Worm (Caenorhabditis elegans) whole organism, young adult: ENCODE data around the gene cif-1.

Experiments
- B0019.2 ChIP-seq: fragments of 200-800 bp; sonication (Bioruptor generic); conservative IDR thresholded peaks from 2 replicates; pipeline ENCODE4 v1.3.6; 2022; ENCODE audit warnings: missing genetic modification reagents, missing genetic modification characterization, missing compliant biosample characterization
- C06A6.2 ChIP-seq: fragments of 200-800 bp; sonication (Bioruptor generic); conservative IDR thresholded peaks from 2 replicates; pipeline ENCODE4 v1.3.6; 2022; ENCODE audit warnings: missing genetic modification characterization, missing compliant biosample characterization
- C17E4.6 ChIP-seq: fragments of 200-800 bp; sonication (Bioruptor generic); IDR thresholded peaks from 2 replicates; pipeline ENCODE4 v1.3.6; 2022; ENCODE audit warnings: missing genetic modification reagents, missing genetic modification characterization, missing compliant biosample characterization
- D2030.7 ChIP-seq: fragments of 200-800 bp; sonication (Bioruptor generic); IDR thresholded peaks from 2 replicates; pipeline ENCODE4 v1.3.6; 2022; ENCODE audit warnings: missing genetic modification reagents, missing genetic modification characterization, missing compliant biosample characterization
- F37B4.10 ChIP-seq: fragments of 200-800 bp; sonication (Bioruptor generic); IDR thresholded peaks from 2 replicates; pipeline ENCODE4 v1.3.6; 2022; ENCODE audit warnings: missing genetic modification characterization, missing compliant biosample characterization
- F39B2.1 ChIP-seq: fragments of 200-800 bp; sonication (Bioruptor generic); IDR thresholded peaks from 2 replicates; pipeline ENCODE4 v1.3.6; 2022; ENCODE audit warnings: missing genetic modification reagents, missing genetic modification characterization, missing compliant biosample characterization
- F57A8.1 ChIP-seq: fragments of 200-800 bp; sonication (Bioruptor generic); optimal IDR thresholded peaks from 2 replicates; lab custom pipeline; 2018; ENCODE audit warnings: mild to moderate bottlenecking, missing genetic modification characterization, moderate library complexity, missing compliant biosample characterization
- K11D2.4 ChIP-seq: fragments of 200-800 bp; sonication (Bioruptor generic); IDR thresholded peaks from 2 replicates; pipeline ENCODE4 v1.3.6; 2022; ENCODE audit warnings: missing genetic modification reagents, missing genetic modification characterization, missing compliant biosample characterization
- K12H6.12 ChIP-seq: fragments of 200-800 bp; sonication (Bioruptor generic); optimal IDR thresholded peaks from 2 replicates; lab custom pipeline; 2018; ENCODE audit warnings: mild to moderate bottlenecking, missing genetic modification characterization, missing compliant biosample characterization
- T07F8.4 ChIP-seq: sonication (generic microtip); optimal IDR thresholded peaks from 2 replicates; lab custom pipeline; 2016; ENCODE audit warnings: mild to moderate bottlenecking, missing genetic modification characterization, moderate library complexity, missing compliant biosample characterization
- Y53F4B.3 ChIP-seq: fragments of 200-800 bp; sonication (Bioruptor generic); IDR thresholded peaks from 2 replicates; pipeline ENCODE4 v1.3.6; 2022; ENCODE audit warnings: missing genetic modification reagents, missing genetic modification characterization, missing compliant biosample characterization
- Y79H2A.3 ChIP-seq: fragments of 200-800 bp; sonication (Bioruptor generic); conservative IDR thresholded peaks from 2 replicates; pipeline ENCODE4 v1.3.6; 2022; ENCODE audit warnings: missing genetic modification reagents, missing genetic modification characterization, missing compliant biosample characterization
- Y95B8A.8 ChIP-seq: fragments of 200-800 bp; sonication (Bioruptor generic); IDR thresholded peaks from 2 replicates; pipeline ENCODE4 v1.3.6; 2022; ENCODE audit warnings: missing genetic modification reagents, missing genetic modification characterization, missing compliant biosample characterization
- ZK185.1 ChIP-seq: sonication (generic microtip); optimal IDR thresholded peaks from 2 replicates; lab custom pipeline; 2016; ENCODE audit warnings: mild to moderate bottlenecking, missing genetic modification characterization, missing compliant biosample characterization; ENCODE audit not compliant: poor library complexity, severe bottlenecking
- aptf-3 ChIP-seq: fragments of 200-800 bp; sonication (Bioruptor generic); IDR thresholded peaks from 2 replicates; pipeline ENCODE4 v1.3.6; 2022; ENCODE audit warnings: missing genetic modification characterization, missing compliant biosample characterization
- atf-7 ChIP-seq: sonication (generic microtip); optimal IDR thresholded peaks from 2 replicates; lab custom pipeline; 2017; ENCODE audit warnings: mild to moderate bottlenecking, missing genetic modification characterization, missing compliant biosample characterization
- attf-3 ChIP-seq: fragments of 200-800 bp; sonication (Bioruptor generic); conservative IDR thresholded peaks from 2 replicates; pipeline ENCODE4 v1.3.6; 2022; ENCODE audit warnings: missing genetic modification reagents, missing genetic modification characterization, missing compliant biosample characterization
- attf-5 ChIP-seq: fragments of 200-800 bp; sonication (Bioruptor generic); optimal IDR thresholded peaks from 2 replicates; lab custom pipeline; 2018; ENCODE audit warnings: mild to moderate bottlenecking, missing genetic modification characterization, missing compliant biosample characterization
- bed-2 ChIP-seq: fragments of 200-800 bp; sonication (Bioruptor generic); IDR thresholded peaks from 2 replicates; pipeline ENCODE4 v1.3.6; 2022; ENCODE audit warnings: missing genetic modification reagents, missing genetic modification characterization, missing compliant biosample characterization
- ccch-3 ChIP-seq: fragments of 200-800 bp; sonication (Bioruptor generic); optimal IDR thresholded peaks from 2 replicates; lab custom pipeline; 2018; ENCODE audit warnings: mild to moderate bottlenecking, missing genetic modification characterization, missing compliant biosample characterization
- ceh-58 ChIP-seq: fragments of 200-800 bp; sonication (Bioruptor generic); IDR thresholded peaks from 2 replicates; pipeline ENCODE4 v1.3.6; 2022; ENCODE audit warnings: missing genetic modification characterization, missing compliant biosample characterization
- dox-1 ChIP-seq: fragments of 200-800 bp; sonication (Bioruptor generic); IDR thresholded peaks from 2 replicates; pipeline ENCODE4 v1.3.6; 2022; ENCODE audit warnings: missing genetic modification reagents, missing genetic modification characterization, missing compliant biosample characterization
- dpl-1 ChIP-seq: fragments of 150-350 bp; optimal IDR thresholded peaks from 2 replicates; lab custom pipeline; 2014; ENCODE audit warnings: missing biosample characterization, missing genetic modification reagents, missing genetic modification characterization
- efl-1 ChIP-seq: fragments of 150-350 bp; optimal IDR thresholded peaks from 2 replicates; lab custom pipeline; 2014; ENCODE audit warnings: missing biosample characterization, missing genetic modification reagents, missing genetic modification characterization
- egrh-3 ChIP-seq: fragments of 200-800 bp; sonication (Bioruptor generic); IDR thresholded peaks from 2 replicates; pipeline ENCODE4 v1.3.6; 2022; ENCODE audit warnings: missing genetic modification reagents, missing genetic modification characterization, missing compliant biosample characterization
- ets-4 ChIP-seq: fragments of 200-800 bp; sonication (Bioruptor generic); optimal IDR thresholded peaks from 2 replicates; lab custom pipeline; 2018; ENCODE audit warnings: mild to moderate bottlenecking, missing genetic modification characterization, missing compliant biosample characterization
- him-1 ChIP-seq: sonication (generic microtip); optimal IDR thresholded peaks from 2 replicates; lab custom pipeline; 2016; ENCODE audit warnings: missing genotype, missing genetic modification reagents, missing genetic modification characterization, missing compliant biosample characterization
- hmg-1.2 ChIP-seq: fragments of 200-800 bp; sonication (Bioruptor generic); IDR thresholded peaks from 2 replicates; pipeline ENCODE4 v1.3.6; 2022; ENCODE audit warnings: missing genetic modification reagents, missing genetic modification characterization, missing compliant biosample characterization
- hmg-20 ChIP-seq: fragments of 200-800 bp; sonication (Bioruptor generic); IDR thresholded peaks from 2 replicates; pipeline ENCODE4 v1.3.6; 2022; ENCODE audit warnings: missing genetic modification reagents, missing genetic modification characterization, missing compliant biosample characterization
- lin-26 ChIP-seq: fragments of 200-800 bp; sonication (Bioruptor generic); IDR thresholded peaks from 2 replicates; pipeline ENCODE4 v1.3.6; 2022; ENCODE audit warnings: missing genetic modification reagents, missing genetic modification characterization, missing compliant biosample characterization
- lin-54 ChIP-seq: fragments of 200-800 bp; sonication (Bioruptor generic); optimal IDR thresholded peaks from 2 replicates; lab custom pipeline; 2018; ENCODE audit warnings: mild to moderate bottlenecking, missing genetic modification characterization, missing compliant biosample characterization
- lir-1 ChIP-seq: fragments of 200-800 bp; sonication (Bioruptor generic); conservative IDR thresholded peaks from 2 replicates; pipeline ENCODE4 v1.3.6; 2022; ENCODE audit warnings: missing genetic modification reagents, missing genetic modification characterization, missing compliant biosample characterization
- lsl-1 ChIP-seq: fragments of 200-800 bp; sonication (Bioruptor generic); optimal IDR thresholded peaks from 2 replicates; lab custom pipeline; 2018; ENCODE audit warnings: mild to moderate bottlenecking, missing genetic modification characterization, moderate library complexity, missing compliant biosample characterization
- madf-6 ChIP-seq: fragments of 200-800 bp; sonication (Bioruptor generic); IDR thresholded peaks from 2 replicates; pipeline ENCODE4 v1.3.6; 2022; ENCODE audit warnings: missing genetic modification reagents, missing genetic modification characterization, missing compliant biosample characterization
- madf-8 ChIP-seq: fragments of 200-800 bp; sonication (Bioruptor generic); conservative IDR thresholded peaks from 2 replicates; pipeline ENCODE4 v1.3.6; 2022; ENCODE audit warnings: missing genetic modification reagents, missing genetic modification characterization, missing compliant biosample characterization
- mcd-1 ChIP-seq: fragments of 200-800 bp; sonication (Bioruptor generic); IDR thresholded peaks from 2 replicates; pipeline ENCODE4 v1.3.6; 2022; ENCODE audit warnings: missing genetic modification reagents, missing genetic modification characterization, missing compliant biosample characterization
- nfya-2 ChIP-seq: fragments of 200-800 bp; sonication (Bioruptor generic); IDR thresholded peaks from 2 replicates; pipeline ENCODE4 v1.3.6; 2022; ENCODE audit warnings: missing genetic modification reagents, missing genetic modification characterization, missing compliant biosample characterization
- nhr-80 ChIP-seq: sonication (generic microtip); optimal IDR thresholded peaks from 2 replicates; lab custom pipeline; 2016; ENCODE audit warnings: missing genetic modification characterization, missing compliant biosample characterization
- nhr-90 ChIP-seq: sonication (generic microtip); optimal IDR thresholded peaks from 2 replicates; lab custom pipeline; 2016; ENCODE audit warnings: missing genotype, mild to moderate bottlenecking, missing genetic modification characterization, missing compliant biosample characterization
- rec-8 ChIP-seq, 2 experiments: sonication (generic microtip); optimal IDR thresholded peaks; 2 replicates each; lab custom pipeline; 2016; ENCODE audit warnings: mild to moderate bottlenecking in 2 of 2, missing genetic modification characterization in 2 of 2, missing genetic modification reagents in 2 of 2, missing genotype in 2 of 2, missing biosample characterization in 1 of 2, missing compliant biosample characterization in 1 of 2, moderate library complexity in 1 of 2
- repo-1 ChIP-seq: sonication (generic microtip); optimal IDR thresholded peaks from 2 replicates; lab custom pipeline; 2017; ENCODE audit warnings: mild to moderate bottlenecking, missing genetic modification characterization, missing compliant biosample characterization
- sea-2 ChIP-seq: fragments of 200-800 bp; sonication (Bioruptor generic); IDR thresholded peaks from 2 replicates; pipeline ENCODE4 v1.3.6; 2022; ENCODE audit warnings: missing genetic modification characterization, missing compliant biosample characterization
- somi-1 ChIP-seq: fragments of 200-800 bp; sonication (Bioruptor generic); optimal IDR thresholded peaks from 2 replicates; lab custom pipeline; 2018; ENCODE audit warnings: mild to moderate bottlenecking, missing genetic modification characterization, missing compliant biosample characterization
- unc-130 ChIP-seq: sonication (generic microtip); optimal IDR thresholded peaks from 2 replicates; lab custom pipeline; 2016; ENCODE audit warnings: missing genetic modification reagents, missing genetic modification characterization, missing compliant biosample characterization
- ztf-18 ChIP-seq: sonication (generic microtip); optimal IDR thresholded peaks from 2 replicates; lab custom pipeline; 2016; ENCODE audit warnings: missing genotype, mild to moderate bottlenecking, missing genetic modification characterization, missing compliant biosample characterization
- ztf-22 ChIP-seq: fragments of 200-800 bp; sonication (Bioruptor generic); optimal IDR thresholded peaks from 2 replicates; lab custom pipeline; 2018; ENCODE audit warnings: mild to moderate bottlenecking, missing genetic modification characterization, moderate library complexity, missing compliant biosample characterization
- ztf-26 ChIP-seq: sonication (generic microtip); optimal IDR thresholded peaks from 2 replicates; lab custom pipeline; 2017; ENCODE audit warnings: missing genetic modification characterization, missing compliant biosample characterization
- ztf-28 ChIP-seq: fragments of 200-800 bp; sonication (Bioruptor generic); IDR thresholded peaks from 2 replicates; pipeline ENCODE4 v1.3.6; 2022; ENCODE audit warnings: missing genetic modification reagents, missing genetic modification characterization, missing compliant biosample characterization
- ztf-6 ChIP-seq: fragments of 200-800 bp; sonication (Bioruptor generic); IDR thresholded peaks from 2 replicates; pipeline ENCODE4 v1.3.6; 2022; ENCODE audit warnings: missing genetic modification reagents, missing genetic modification characterization, missing compliant biosample characterization

The cif-1 gene

ce11 chrIV:4727935-4728334 is 17.4 kb upstream of the cif-1 start (continued):
- peak; percentile 94 for TF ChIP-seq K12H6.12 (tag; lab: Kevin White, UChicago)
- TF ChIP-seq egrh-3 (GFP tag; lab: Robert Waterston, UW): peak; percentile 94
- TF ChIP-seq K11D2.4: peak; percentile 100
- TF ChIP-seq sea-2 (GFP tag; lab: Robert Waterston, UW): peak; percentile 100
- peak; percentile 77 for TF ChIP-seq repo-1
- peak; percentile 98 for TF ChIP-seq D2030.7 (GFP tag; lab: Robert Waterston, UW)
- TF ChIP-seq him-1 (tag; lab: Kevin White, UChicago): peak; percentile 48
- peak; percentile 66 for TF ChIP-seq ztf-22 (GFP tag; lab: Kevin White, UChicago)
- peak; percentile 96 for TF ChIP-seq Y79H2A.3 (GFP tag; lab: Robert Waterston, UW)
- TF ChIP-seq Y95B8A.8 (GFP tag; lab: Robert Waterston, UW): peak; percentile 99
- peak; percentile 96 for TF ChIP-seq ztf-26
- peak; percentile 73 for TF ChIP-seq ZK185.1 (tag; lab: Kevin White, UChicago)
- peak; percentile 89; the same call in 1 of the 2 replicates for TF ChIP-seq madf-6
- TF ChIP-seq B0019.2 (GFP tag; lab: Robert Waterston, UW): peak; percentile 99
- TF ChIP-seq F37B4.10 (GFP tag; lab: Robert Waterston, UW): peak; percentile 100
- peak; percentile 42 for TF ChIP-seq dpl-1
- TF ChIP-seq aptf-3 (GFP tag; lab: Robert Waterston, UW): peak; percentile 91
- peak; percentile 99 for TF ChIP-seq C06A6.2 (GFP tag; lab: Robert Waterston, UW)
- peak; percentile 95 for TF ChIP-seq somi-1 (GFP tag; lab: Kevin White, UChicago)
- peak; percentile 87 for TF ChIP-seq madf-8 (GFP tag; lab: Robert Waterston, UW)
- TF ChIP-seq unc-130 (GFP tag; lab: Kevin White, UChicago): peak; percentile 90
- TF ChIP-seq ztf-18 (tag; lab: Kevin White, UChicago): peak; percentile 88
- peak; percentile 100 for TF ChIP-seq hmg-1.2 (GFP tag; lab: Robert Waterston, UW)
- TF ChIP-seq F39B2.1 (GFP tag; lab: Robert Waterston, UW): peak; percentile 83; the same call in 1 of the 2 replicates
- peak; percentile 18 for TF ChIP-seq efl-1 (GFP tag; lab: Kevin White, UChicago)
- TF ChIP-seq ztf-28 (GFP tag; lab: Robert Waterston, UW): peak; percentile 100
- peak; percentile 97 for TF ChIP-seq lin-26 (GFP tag; lab: Robert Waterston, UW)
- TF ChIP-seq ceh-58 (GFP tag; lab: Robert Waterston, UW): 0 out of 2 replicates have a peak, but pooled peaks have one; percentile 57
- TF ChIP-seq nhr-90 (tag; lab: Kevin White, UChicago): peak; percentile 76
- TF ChIP-seq ets-4: peak; percentile 60
- TF ChIP-seq hmg-20 (GFP tag; lab: Robert Waterston, UW): peak; percentile 95
- TF ChIP-seq dox-1 (GFP tag; lab: Robert Waterston, UW): peak; percentile 100
- peak; percentile 81 for TF ChIP-seq nhr-80
- TF ChIP-seq Y53F4B.3 (GFP tag; lab: Robert Waterston, UW): peak; percentile 91
- TF ChIP-seq C17E4.6 (GFP tag; lab: Robert Waterston, UW): peak; percentile 99
- peak; percentile 88 for TF ChIP-seq atf-7 (tag; lab: Kevin White, UChicago)
- TF ChIP-seq attf-3 (GFP tag; lab: Robert Waterston, UW): peak; percentile 92
- TF ChIP-seq T07F8.4 (tag; lab: Kevin White, UChicago): peak; percentile 29
- peak; percentile 89 for TF ChIP-seq lsl-1 (GFP tag; lab: Kevin White, UChicago)
- peak; percentile 95 for TF ChIP-seq lin-54 (GFP tag; lab: Kevin White, UChicago)
- peak; percentile 54 for TF ChIP-seq F57A8.1 (GFP tag; lab: Kevin White, UChicago)
- TF ChIP-seq nfya-2 (GFP tag; lab: Robert Waterston, UW): 0 out of 2 replicates have a peak, but pooled peaks have one; percentile 39
- peak; percentile 99 for TF ChIP-seq attf-5 (GFP tag; lab: Kevin White, UChicago)
- TF ChIP-seq ccch-3 (GFP tag; lab: Kevin White, UChicago): peak; percentile 52
- TF ChIP-seq rec-8 (tag; optimal IDR thresholded peaks at IDR 0.05; lab: Kevin White, UChicago): peak; percentile 5 to 6
- TF ChIP-seq bed-2 (GFP tag; lab: Robert Waterston, UW): peak; percentile 100
- peak; percentile 100 for TF ChIP-seq mcd-1 (GFP tag; lab: Robert Waterston, UW)
- TF ChIP-seq lir-1: peak; percentile 98
- peak; percentile 99 for TF ChIP-seq ztf-6 (GFP tag; lab: Robert Waterston, UW)
